Worm (Caenorhabditis elegans) whole organism, mixed stage, embryonic: ENCODE results near the gene tsp-10.

Experiments used
- drap-1 ChIP-seq: fragments of 200-800 bp; sonication (Bioruptor generic); optimal IDR thresholded peaks from 3 replicates; lab custom pipeline; 2018; ENCODE audit warnings: mild to moderate bottlenecking, missing genetic modification characterization, missing compliant biosample characterization
- lsy-2 ChIP-seq: fragments of 150-350 bp; optimal IDR thresholded peaks from 2 replicates; lab custom pipeline; 2014; ENCODE audit warnings: missing biosample characterization, missing genetic modification characterization
- nhr-76 ChIP-seq: sonication (generic microtip); optimal IDR thresholded peaks from 2 replicates; lab custom pipeline; 2017; ENCODE audit warnings: missing biosample characterization, missing genetic modification characterization
- snpc-4 ChIP-seq: fragments of 150-350 bp; optimal IDR thresholded peaks from 2 replicates; lab custom pipeline; 2014; ENCODE audit warnings: missing biosample characterization, missing genetic modification characterization
- sptf-1 ChIP-seq: sonication (generic microtip); optimal IDR thresholded peaks from 2 replicates; lab custom pipeline; 2017; ENCODE audit warnings: mild to moderate bottlenecking, missing genetic modification characterization, moderate library complexity, missing compliant biosample characterization
- tbx-8 ChIP-seq: fragments of 200-800 bp; sonication (Bioruptor generic); optimal IDR thresholded peaks from 2 replicates; lab custom pipeline; 2018; ENCODE audit warnings: mild to moderate bottlenecking, missing genetic modification characterization, moderate library complexity, missing compliant biosample characterization
- unc-62 ChIP-seq: fragments of 150-350 bp; optimal IDR thresholded peaks from 2 replicates; lab custom pipeline; 2014; ENCODE audit warnings: missing biosample characterization, missing genetic modification reagents, missing genetic modification characterization
- ztf-11 ChIP-seq: fragments of 150-350 bp; optimal IDR thresholded peaks from 2 replicates; lab custom pipeline; 2014; ENCODE audit warnings: missing biosample characterization, missing genetic modification characterization

ce11 chrII:6710596-6710995 lies 7.8 kb upstream of the tsp-10 start:
- TF ChIP-seq tbx-8 (GFP tag; lab: Kevin White, UChicago): no peak
- TF ChIP-seq unc-62 (GFP tag; lab: Kevin White, UChicago): no peak
- TF ChIP-seq ztf-11 (tag; lab: Kevin White, UChicago): no peak
- no peak for TF ChIP-seq lsy-2 (tag; lab: Kevin White, UChicago)
- no peak for TF ChIP-seq drap-1
- TF ChIP-seq snpc-4 (tag; lab: Kevin White, UChicago): no peak
- no peak for TF ChIP-seq sptf-1 (tag; lab: Kevin White, UChicago)
- TF ChIP-seq nhr-76 (tag; lab: Kevin White, UChicago): no peak
